Worm (Caenorhabditis elegans) whole organism, L1 larva: ENCODE measurements around the gene soc-1.

Source experiments
- C16A3.4 ChIP-seq: fragments of 150-350 bp; optimal IDR thresholded peaks from 2 replicates; lab custom pipeline; 2014; ENCODE audit warnings: missing biosample characterization, missing genetic modification characterization
- F16B12.6 ChIP-seq: fragments of 150-350 bp; optimal IDR thresholded peaks from 2 replicates; lab custom pipeline; 2014; ENCODE audit warnings: missing biosample characterization, missing genetic modification characterization
- ama-1 ChIP-seq: fragments of 150-350 bp; optimal IDR thresholded peaks from 2 replicates; lab custom pipeline; 2014
- blmp-1 ChIP-seq: fragments of 150-350 bp; optimal IDR thresholded peaks from 2 replicates; lab custom pipeline; 2014; ENCODE audit warnings: missing biosample characterization, missing genetic modification characterization
- ceh-63 ChIP-seq: fragments of 200-800 bp; sonication (Bioruptor generic); optimal IDR thresholded peaks from 2 replicates; lab custom pipeline; 2018; ENCODE audit warnings: mild to moderate bottlenecking, missing genetic modification characterization, missing compliant biosample characterization
- ceh-8 ChIP-seq: fragments of 200-800 bp; sonication (Bioruptor generic); optimal IDR thresholded peaks from 2 replicates; lab custom pipeline; 2018; ENCODE audit warnings: mild to moderate bottlenecking, missing genetic modification characterization, moderate library complexity, missing compliant biosample characterization
- ceh-82 ChIP-seq, 3 experiments: fragments of 150-350 bp in 1 of 3; sonication (generic microtip) in 2 of 3; optimal IDR thresholded peaks; 2 replicates each; lab custom pipeline; 2014 to 2017; ENCODE audit warnings: missing biosample characterization in 3 of 3, missing genetic modification characterization in 3 of 3
- ceh-88 ChIP-seq: fragments of 200-800 bp; sonication (Bioruptor generic); IDR thresholded peaks from 2 replicates; pipeline ENCODE4 v1.3.6; 2022; ENCODE audit warnings: missing genetic modification characterization, missing compliant biosample characterization
- ceh-90 ChIP-seq: sonication (generic microtip); optimal IDR thresholded peaks from 2 replicates; lab custom pipeline; 2016; ENCODE audit warnings: missing genetic modification characterization, missing compliant biosample characterization
- dpl-1 ChIP-seq, 3 experiments: fragments of 150-350 bp in 2 of 3; sonication (generic microtip) in 1 of 3; optimal IDR thresholded peaks; 2 replicates each; lab custom pipeline; 2014 to 2017; ENCODE audit warnings: missing biosample characterization in 3 of 3, missing genetic modification characterization in 3 of 3, missing genetic modification reagents in 3 of 3
- dsc-1 ChIP-seq: sonication (generic microtip); optimal IDR thresholded peaks from 2 replicates; lab custom pipeline; 2016; ENCODE audit warnings: mild to moderate bottlenecking, missing genetic modification characterization, missing compliant biosample characterization
- efl-3 ChIP-seq: fragments of 200-800 bp; sonication (Bioruptor generic); optimal IDR thresholded peaks from 2 replicates; lab custom pipeline; 2018; ENCODE audit warnings: mild to moderate bottlenecking, missing genetic modification characterization, missing compliant biosample characterization
- egl-13 ChIP-seq: sonication (generic microtip); optimal IDR thresholded peaks from 2 replicates; lab custom pipeline; 2016; ENCODE audit warnings: missing genotype, missing genetic modification reagents, missing genetic modification characterization, missing compliant biosample characterization
- egl-27 ChIP-seq, 2 experiments: fragments of 150-350 bp in 1 of 2; sonication (generic microtip); optimal IDR thresholded peaks; 3 replicates each; lab custom pipeline; 2017 to 2018; ENCODE audit warnings: missing biosample characterization in 2 of 2, missing genetic modification characterization in 2 of 2, missing genetic modification reagents in 2 of 2
- fkh-10 ChIP-seq: sonication (generic microtip); optimal IDR thresholded peaks from 2 replicates; lab custom pipeline; 2017; ENCODE audit warnings: missing biosample characterization, missing genetic modification reagents, missing genetic modification characterization
- fos-1 ChIP-seq: fragments of 150-350 bp; optimal IDR thresholded peaks from 2 replicates; lab custom pipeline; 2014; ENCODE audit warnings: missing biosample characterization, missing genetic modification characterization
- grh-1 ChIP-seq: fragments of 200-800 bp; sonication (Bioruptor generic); IDR thresholded peaks from 2 replicates; pipeline ENCODE4 v1.3.6; 2022; ENCODE audit warnings: missing genetic modification reagents, missing genetic modification characterization, missing compliant biosample characterization
- hlh-17 ChIP-seq: fragments of 200-800 bp; sonication (Bioruptor generic); optimal IDR thresholded peaks from 2 replicates; lab custom pipeline; 2018; ENCODE audit warnings: missing genetic modification characterization, mild to moderate bottlenecking, missing compliant biosample characterization, moderate library complexity, borderline replicate concordance
- hpl-2 ChIP-seq: fragments of 150-350 bp; optimal IDR thresholded peaks from 2 replicates; lab custom pipeline; 2014; ENCODE audit warnings: missing biosample characterization, missing genetic modification reagents, missing genetic modification characterization
- jun-1 ChIP-seq: fragments of 150-350 bp; optimal IDR thresholded peaks from 2 replicates; lab custom pipeline; 2014; ENCODE audit warnings: missing biosample characterization, missing genetic modification reagents, missing genetic modification characterization
- lin-14 ChIP-seq: fragments of 200-800 bp; sonication (Bioruptor generic); optimal IDR thresholded peaks from 2 replicates; lab custom pipeline; 2018; ENCODE audit warnings: mild to moderate bottlenecking, missing genetic modification characterization, moderate library complexity, missing compliant biosample characterization
- lin-15B ChIP-seq: fragments of 150-350 bp; sonication (generic microtip); optimal IDR thresholded peaks from 3 replicates; lab custom pipeline; 2014; ENCODE audit warnings: missing biosample characterization, missing genetic modification characterization
- lin-35 ChIP-seq, 2 experiments: fragments of 150-350 bp; optimal IDR thresholded peaks; 2 replicates each; lab custom pipeline; 2014; ENCODE audit warnings: missing biosample characterization in 2 of 2, missing genetic modification characterization in 2 of 2, missing genetic modification reagents in 2 of 2
- lsy-2 ChIP-seq, 2 experiments: fragments of 150-350 bp; optimal IDR thresholded peaks; 2 replicates each; lab custom pipeline; 2014; ENCODE audit warnings: missing biosample characterization in 2 of 2, missing genetic modification characterization in 2 of 2
- mab-9 ChIP-seq: fragments of 200-800 bp; sonication (Bioruptor generic); IDR thresholded peaks from 2 replicates; pipeline ENCODE4 v1.3.6; 2022; ENCODE audit warnings: missing genetic modification reagents, missing genetic modification characterization, missing compliant biosample characterization
- mdl-1 ChIP-seq, 2 experiments: fragments of 150-350 bp; optimal IDR thresholded peaks; 2 replicates each; lab custom pipeline; 2014 to 2017; ENCODE audit warnings: missing biosample characterization in 2 of 2, missing genetic modification characterization in 2 of 2, inconsistent platforms in 1 of 2
- mef-2 ChIP-seq: fragments of 150-350 bp; optimal IDR thresholded peaks from 2 replicates; lab custom pipeline; 2014; ENCODE audit warnings: missing biosample characterization, missing genetic modification characterization
- mep-1 ChIP-seq: fragments of 150-350 bp; optimal IDR thresholded peaks from 2 replicates; lab custom pipeline; 2014; ENCODE audit warnings: missing biosample characterization, missing genetic modification characterization
- nhr-12 ChIP-seq: sonication (generic microtip); optimal IDR thresholded peaks from 2 replicates; lab custom pipeline; 2017; ENCODE audit warnings: missing biosample characterization, missing genetic modification characterization
- nhr-20 ChIP-seq: sonication (generic microtip); optimal IDR thresholded peaks from 2 replicates; lab custom pipeline; 2016; ENCODE audit warnings: mild to moderate bottlenecking, missing genetic modification characterization, missing compliant biosample characterization
- nhr-237 ChIP-seq: fragments of 150-350 bp; optimal IDR thresholded peaks from 2 replicates; lab custom pipeline; 2014; ENCODE audit warnings: missing biosample characterization, missing genetic modification characterization
- nhr-28 ChIP-seq: fragments of 150-350 bp; optimal IDR thresholded peaks from 2 replicates; lab custom pipeline; 2014; ENCODE audit warnings: missing biosample characterization, missing genetic modification characterization
- nhr-71 ChIP-seq: sonication (generic microtip); optimal IDR thresholded peaks from 2 replicates; lab custom pipeline; 2016; ENCODE audit warnings: mild to moderate bottlenecking, missing genetic modification characterization, moderate library complexity, missing compliant biosample characterization
- nhr-76 ChIP-seq: sonication (generic microtip); optimal IDR thresholded peaks from 2 replicates; lab custom pipeline; 2017; ENCODE audit warnings: missing biosample characterization, missing genetic modification characterization
- nhr-77 ChIP-seq: fragments of 150-350 bp; optimal IDR thresholded peaks from 2 replicates; lab custom pipeline; 2014; ENCODE audit warnings: missing biosample characterization, missing genetic modification characterization
- nhr-90 ChIP-seq: sonication (generic microtip); optimal IDR thresholded peaks from 2 replicates; lab custom pipeline; 2016; ENCODE audit warnings: mild to moderate bottlenecking, missing genetic modification characterization, missing compliant biosample characterization; ENCODE audit not compliant: poor library complexity
- pax-3 ChIP-seq: fragments of 200-800 bp; sonication (Bioruptor generic); optimal IDR thresholded peaks from 2 replicates; lab custom pipeline; 2018; ENCODE audit warnings: mild to moderate bottlenecking, missing genetic modification characterization, moderate library complexity, missing compliant biosample characterization
- pqm-1 ChIP-seq: sonication (generic microtip); optimal IDR thresholded peaks from 3 replicates; lab custom pipeline; 2017; ENCODE audit warnings: missing biosample characterization, missing genetic modification characterization
- skn-1 ChIP-seq: fragments of 150-350 bp; optimal IDR thresholded peaks from 2 replicates; lab custom pipeline; 2014; ENCODE audit warnings: missing biosample characterization, missing genetic modification characterization
- snpc-4 ChIP-seq: fragments of 150-350 bp; optimal IDR thresholded peaks from 2 replicates; lab custom pipeline; 2014; ENCODE audit warnings: missing biosample characterization, missing genetic modification characterization
- sox-4 ChIP-seq: sonication (generic microtip); optimal IDR thresholded peaks from 2 replicates; lab custom pipeline; 2016; ENCODE audit warnings: missing genetic modification characterization, missing compliant biosample characterization
- sptf-1 ChIP-seq: fragments of 150-350 bp; optimal IDR thresholded peaks from 2 replicates; lab custom pipeline; 2014; ENCODE audit warnings: missing biosample characterization, missing genetic modification characterization
- sup-37 ChIP-seq: fragments of 200-800 bp; sonication (Bioruptor generic); optimal IDR thresholded peaks from 2 replicates; lab custom pipeline; 2018; ENCODE audit warnings: mild to moderate bottlenecking, missing genetic modification characterization, missing compliant biosample characterization
- tbx-2 ChIP-seq: sonication (generic microtip); optimal IDR thresholded peaks from 2 replicates; lab custom pipeline; 2016; ENCODE audit warnings: missing genetic modification characterization, missing compliant biosample characterization
- unc-30 ChIP-seq: sonication (generic microtip); optimal IDR thresholded peaks from 2 replicates; lab custom pipeline; 2017; ENCODE audit warnings: missing biosample characterization, missing genetic modification characterization
- unc-62 ChIP-seq: fragments of 150-350 bp; optimal IDR thresholded peaks from 2 replicates; lab custom pipeline; 2014; ENCODE audit warnings: missing biosample characterization, missing genetic modification reagents, missing genetic modification characterization
- unc-86 ChIP-seq: sonication (generic microtip); optimal IDR thresholded peaks from 2 replicates; lab custom pipeline; 2016; ENCODE audit warnings: missing genetic modification characterization, missing compliant biosample characterization
- unc-98 ChIP-seq: fragments of 200-800 bp; sonication (Bioruptor generic); IDR thresholded peaks from 2 replicates; pipeline ENCODE4 v1.3.6; 2022; ENCODE audit warnings: missing genetic modification characterization, missing compliant biosample characterization
- vab-15 ChIP-seq: sonication (generic microtip); optimal IDR thresholded peaks from 2 replicates; lab custom pipeline; 2017; ENCODE audit warnings: missing genotype, mild to moderate bottlenecking, missing genetic modification characterization, missing compliant biosample characterization
- zag-1 ChIP-seq: fragments of 150-350 bp; optimal IDR thresholded peaks from 2 replicates; lab custom pipeline; 2014; ENCODE audit warnings: missing biosample characterization, missing genetic modification characterization
- zip-4 ChIP-seq: fragments of 200-800 bp; sonication (Bioruptor generic); optimal IDR thresholded peaks from 2 replicates; lab custom pipeline; 2018; ENCODE audit warnings: mild to moderate bottlenecking, missing genetic modification characterization, moderate library complexity, missing compliant biosample characterization
- ztf-11 ChIP-seq, 2 experiments: sonication (generic microtip); optimal IDR thresholded peaks; 2 replicates each; lab custom pipeline; 2016 to 2017; ENCODE audit warnings: missing genetic modification characterization in 2 of 2, missing biosample characterization in 1 of 2, missing compliant biosample characterization in 1 of 2

Gene soc-1

ce11 chrV:4628517-4628930 lies 14.2 kb upstream of the soc-1 start, which contains the start of gene pmt-2 (continued):
- no peak for TF ChIP-seq vab-15
- no peak for TF ChIP-seq efl-3 (GFP tag; lab: Kevin White, UChicago)
- no peak for TF ChIP-seq ceh-88 (GFP tag; lab: Robert Waterston, UW)
- TF ChIP-seq lin-14 (GFP tag; lab: Kevin White, UChicago) = peak; percentile 79
- TF ChIP-seq nhr-12 (tag; lab: Kevin White, UChicago) = no peak
- no peak for TF ChIP-seq ztf-11 (tag; optimal IDR thresholded peaks at IDR 0.05; lab: Kevin White, UChicago)
- no peak for TF ChIP-seq nhr-28
- TF ChIP-seq zag-1 = no peak
- no peak for TF ChIP-seq nhr-76 (tag; lab: Kevin White, UChicago)
- TF ChIP-seq sup-37 (GFP tag; lab: Kevin White, UChicago) = no peak
- TF ChIP-seq lin-35 (GFP tag; optimal IDR thresholded peaks at IDR 0.05; lab: Kevin White, UChicago) = peak in 1 of 2 experiments; percentile 5
- TF ChIP-seq ceh-8 (GFP tag; lab: Kevin White, UChicago) = no peak
- no peak for TF ChIP-seq skn-1
- no peak for TF ChIP-seq snpc-4
- TF ChIP-seq F16B12.6 (tag; lab: Kevin White, UChicago) = no peak
- peak in 1 of 3 experiments; percentile 9 for TF ChIP-seq dpl-1 (GFP tag; optimal IDR thresholded peaks at IDR 0.05; lab: Kevin White, UChicago)
- TF ChIP-seq mdl-1 (tag; optimal IDR thresholded peaks at IDR 0.05; lab: Kevin White, UChicago) = no peak
- TF ChIP-seq zip-4 = no peak
- no peak for TF ChIP-seq hpl-2 (GFP tag; lab: Kevin White, UChicago)
- no peak for TF ChIP-seq grh-1 (GFP tag; lab: Robert Waterston, UW)
- peak in 1 of 3 experiments; percentile 4 for TF ChIP-seq ceh-82 (tag; optimal IDR thresholded peaks at IDR 0.05; lab: Kevin White, UChicago)
- no peak for TF ChIP-seq hlh-17

- TF ChIP-seq lsy-2 (tag; optimal IDR thresholded peaks at IDR 0.05; lab: Kevin White, UChicago) (no peak), mep-1 (tag; lab: Kevin White, UChicago) (peak; percentile 24), fos-1 (tag; lab: Kevin White, UChicago) (no peak), nhr-77 (tag; lab: Kevin White, UChicago) (no peak), ztf-11 (tag; optimal IDR thresholded peaks at IDR 0.05; lab: Kevin White, UChicago) (no peak), sptf-1 (no peak), lin-35 (GFP tag; optimal IDR thresholded peaks at IDR 0.05; lab: Kevin White, UChicago) (no peak), C16A3.4 (tag; lab: Kevin White, UChicago) (no peak), ceh-82 (tag; optimal IDR thresholded peaks at IDR 0.05; lab: Kevin White, UChicago) (no peak), jun-1 (no peak), nhr-90 (tag; lab: Kevin White, UChicago) (no peak), unc-98 (GFP tag; lab: Robert Waterston, UW) (no peak), tbx-2 (no peak), grh-1 (GFP tag; lab: Robert Waterston, UW) (no peak), nhr-76 (tag; lab: Kevin White, UChicago) (no peak), pqm-1 (tag; lab: Kevin White, UChicago) (peak; percentile 38), dsc-1 (tag; lab: Kevin White, UChicago) (no peak), nhr-20 (peak; percentile 22), hlh-17 (no peak), blmp-1 (peak; percentile 46), unc-62 (GFP tag; lab: Kevin White, UChicago) (no peak), mef-2 (tag; lab: Kevin White, UChicago) (no peak), lin-15B (tag; lab: Kevin White, UChicago) (no peak), unc-30 (tag; lab: Kevin White, UChicago) (no peak), fkh-10 (GFP tag; lab: Kevin White, UChicago) (no peak), egl-27 (tag; optimal IDR thresholded peaks at IDR 0.05; lab: Kevin White, UChicago) (no peak), mab-9 (GFP tag; lab: Robert Waterston, UW) (no peak), pax-3 (tag; lab: Kevin White, UChicago) (no peak), sox-4 (no peak), unc-86 (no peak), egl-13 (no peak), snpc-4 (no peak), hpl-2 (GFP tag; lab: Kevin White, UChicago) (no peak), ceh-63 (no peak), nhr-71 (tag; lab: Kevin White, UChicago) (peak; percentile 17), nhr-237 (tag; lab: Kevin White, UChicago) (no peak), ceh-90 (tag; lab: Kevin White, UChicago) (no peak), ama-1 (lab: Kevin White, UChicago) (no peak)
Measured at ce11 chrV:4630267-4630666, 12.5 kb upstream of the soc-1 start.
